Fruit fly (Drosophila melanogaster) whole organism: ENCODE measurements around the gene skd.

Experiments used
- pan ChIP-seq: fragments of >200 bp; optimal IDR thresholded peaks from 2 replicates; lab custom pipeline; 2017
- psq ChIP-seq: fragments of >200 bp; optimal IDR thresholded peaks from 2 replicates; lab custom pipeline; 2017
- usp ChIP-seq: fragments of >200 bp; optimal IDR thresholded peaks from 2 replicates; lab custom pipeline; 2017; ENCODE audit warnings: missing biosample characterization, missing genetic modification characterization, mixed read lengths

- TF ChIP-seq psq (lab: Kevin White, UChicago) (no peak), usp (no peak), pan (lab: Kevin White, UChicago) (no peak)
Measured at dm6 chr3L:20976383-20976782, 50.9 kb downstream of the skd start.
